Fruit fly (Drosophila melanogaster): ENCODE data around the gene HtrA2.

The HtrA2 gene

dm6 chr3R:14470630-14471029 lies 40.9 kb downstream of the HtrA2 start:
- no peak for TF ChIP-seq noc (tag; optimal IDR thresholded peaks at IDR 0.05)

dm6 chr3R:14469724-14470123 lies 41.8 kb downstream of the HtrA2 start:
- no peak for TF ChIP-seq noc (tag; optimal IDR thresholded peaks at IDR 0.05)

dm6 chr3R:14468652-14469289 lies 42.7 kb downstream of the HtrA2 start:
- no peak for TF ChIP-seq noc (tag; optimal IDR thresholded peaks at IDR 0.05)

dm6 chr3R:14467231-14467846 lies 44.2 kb downstream of the HtrA2 start:
- TF ChIP-seq noc (tag; optimal IDR thresholded peaks at IDR 0.05) = no peak

dm6 chr3R:14466312-14466711 lies 45.2 kb downstream of the HtrA2 start:
- TF ChIP-seq noc (tag; optimal IDR thresholded peaks at IDR 0.05) = no peak

dm6 chr3R:14465183-14465582 lies 46.3 kb downstream of the HtrA2 start:
- no peak for TF ChIP-seq noc (tag; optimal IDR thresholded peaks at IDR 0.05)

- no peak for TF ChIP-seq noc (tag; optimal IDR thresholded peaks at IDR 0.05)
Measured at dm6 chr3R:14464423-14464822, 47.1 kb downstream of the HtrA2 start.

dm6 chr3R:14462876-14463397 lies 48.6 kb downstream of the HtrA2 start:
- no peak for TF ChIP-seq noc (tag; optimal IDR thresholded peaks at IDR 0.05)

- TF ChIP-seq noc (tag; optimal IDR thresholded peaks at IDR 0.05) = no peak
Measured at dm6 chr3R:14462341-14462740, 49.2 kb downstream of the HtrA2 start.

dm6 chr3R:14460305-14460704 lies 51.2 kb downstream of the HtrA2 start:
- no peak for TF ChIP-seq noc (tag; optimal IDR thresholded peaks at IDR 0.05)
